Worm (Caenorhabditis elegans) whole organism, L3 larva: ENCODE data around the gene F14H12.6.
"Not testable (repeated sequence)": the region's sequence is repeated elsewhere in the genome, so short reads cannot be mapped to it uniquely, and the experiment has no call there.

ENCODE experiments used
- R02D3.7 ChIP-seq: fragments of 150-350 bp; optimal IDR thresholded peaks from 2 replicates; lab custom pipeline; 2014; ENCODE audit warnings: missing biosample characterization, missing genetic modification characterization
- ZK546.5 ChIP-seq: sonication (generic microtip); optimal IDR thresholded peaks from 2 replicates; lab custom pipeline; 2017; ENCODE audit warnings: missing biosample characterization, missing genetic modification characterization
- aly-2 ChIP-seq: fragments of 150-350 bp; optimal IDR thresholded peaks from 2 replicates; lab custom pipeline; 2014; ENCODE audit warnings: missing biosample characterization, missing genetic modification characterization
- ceh-16 ChIP-seq: sonication (generic microtip); optimal IDR thresholded peaks from 2 replicates; lab custom pipeline; 2017; ENCODE audit warnings: missing biosample characterization, missing genetic modification characterization
- ceh-28 ChIP-seq: fragments of 150-350 bp; optimal IDR thresholded peaks from 2 replicates; lab custom pipeline; 2014; ENCODE audit warnings: missing biosample characterization, missing genetic modification reagents, missing genetic modification characterization
- ceh-82 ChIP-seq: fragments of 150-350 bp; optimal IDR thresholded peaks from 2 replicates; lab custom pipeline; 2014; ENCODE audit warnings: missing biosample characterization, missing genetic modification characterization
- ceh-9 ChIP-seq: sonication (generic microtip); optimal IDR thresholded peaks from 2 replicates; lab custom pipeline; 2018; ENCODE audit warnings: missing biosample characterization, missing genetic modification characterization
- daf-12 ChIP-seq: fragments of 150-350 bp; optimal IDR thresholded peaks from 2 replicates; lab custom pipeline; 2014; ENCODE audit warnings: missing biosample characterization, missing genetic modification reagents, missing genetic modification characterization
- egl-27 ChIP-seq: sonication (generic microtip); optimal IDR thresholded peaks from 4 replicates; lab custom pipeline; 2017; ENCODE audit warnings: missing biosample characterization, missing genetic modification reagents, missing genetic modification characterization
- elt-1 ChIP-seq: fragments of 150-350 bp; optimal IDR thresholded peaks from 2 replicates; lab custom pipeline; 2014; ENCODE audit warnings: missing biosample characterization, missing genetic modification characterization
- elt-2 ChIP-seq: sonication (generic microtip); optimal IDR thresholded peaks from 2 replicates; lab custom pipeline; 2016; ENCODE audit warnings: missing genetic modification reagents, mild to moderate bottlenecking, missing genetic modification characterization, missing compliant biosample characterization
- fkh-10 ChIP-seq: sonication (generic microtip); optimal IDR thresholded peaks from 2 replicates; lab custom pipeline; 2017; ENCODE audit warnings: missing biosample characterization, missing genetic modification reagents, missing genetic modification characterization
- fkh-2 ChIP-seq: fragments of 150-350 bp; optimal IDR thresholded peaks from 2 replicates; lab custom pipeline; 2014; ENCODE audit warnings: missing biosample characterization, missing genetic modification reagents, missing genetic modification characterization
- fos-1 ChIP-seq: fragments of 150-350 bp; optimal IDR thresholded peaks from 2 replicates; lab custom pipeline; 2014; ENCODE audit warnings: missing biosample characterization, missing genetic modification characterization
- jun-1 ChIP-seq: fragments of 150-350 bp; optimal IDR thresholded peaks from 2 replicates; lab custom pipeline; 2014; ENCODE audit warnings: missing biosample characterization, missing genetic modification reagents, missing genetic modification characterization
- lin-15B ChIP-seq: fragments of 150-350 bp; optimal IDR thresholded peaks from 2 replicates; lab custom pipeline; 2014; ENCODE audit warnings: missing biosample characterization, missing genetic modification characterization
- lin-39 ChIP-seq: fragments of 150-350 bp; optimal IDR thresholded peaks from 2 replicates; lab custom pipeline; 2018; ENCODE audit warnings: missing biosample characterization, missing genetic modification reagents, missing genetic modification characterization
- lsy-12 ChIP-seq: sonication (generic microtip); optimal IDR thresholded peaks from 2 replicates; lab custom pipeline; 2016; ENCODE audit warnings: mild to moderate bottlenecking, missing genetic modification characterization, missing compliant biosample characterization
- nfya-1 ChIP-seq: sonication (generic microtip); optimal IDR thresholded peaks from 2 replicates; lab custom pipeline; 2017; ENCODE audit warnings: missing genetic modification characterization, mild to moderate bottlenecking, missing compliant biosample characterization, antibody characterized with exemption, moderate library complexity; ENCODE audit not compliant: insufficient read depth
- nhr-11 ChIP-seq: fragments of 150-350 bp; optimal IDR thresholded peaks from 2 replicates; lab custom pipeline; 2014; ENCODE audit warnings: missing biosample characterization, missing genetic modification characterization
- nhr-12 ChIP-seq: fragments of 150-350 bp; optimal IDR thresholded peaks from 2 replicates; lab custom pipeline; 2014; ENCODE audit warnings: missing biosample characterization, missing genetic modification characterization
- nhr-23 ChIP-seq: fragments of 150-350 bp; optimal IDR thresholded peaks from 2 replicates; lab custom pipeline; 2014; ENCODE audit warnings: missing biosample characterization, missing genetic modification reagents, missing genetic modification characterization
- nhr-237 ChIP-seq: fragments of 150-350 bp; optimal IDR thresholded peaks from 2 replicates; lab custom pipeline; 2014; ENCODE audit warnings: missing biosample characterization, missing genetic modification characterization
- nhr-25 ChIP-seq: sonication (generic microtip); optimal IDR thresholded peaks from 2 replicates; lab custom pipeline; 2017; ENCODE audit warnings: missing biosample characterization, missing genetic modification characterization
- nhr-28 ChIP-seq: fragments of 150-350 bp; optimal IDR thresholded peaks from 2 replicates; lab custom pipeline; 2014; ENCODE audit warnings: missing biosample characterization, missing genetic modification characterization
- nhr-67 ChIP-seq: fragments of 150-350 bp; optimal IDR thresholded peaks from 2 replicates; lab custom pipeline; 2014; ENCODE audit warnings: missing biosample characterization, missing genetic modification characterization
- nhr-76 ChIP-seq: fragments of 150-350 bp; sonication (generic microtip); optimal IDR thresholded peaks from 5 replicates; lab custom pipeline; 2014; ENCODE audit warnings: missing biosample characterization, missing genetic modification characterization
- pha-4 ChIP-seq: fragments of 150-350 bp; optimal IDR thresholded peaks from 2 replicates; lab custom pipeline; 2014; ENCODE audit warnings: missing biosample characterization, missing genetic modification reagents, missing genetic modification characterization
- pqm-1 ChIP-seq: fragments of 150-350 bp; optimal IDR thresholded peaks from 2 replicates; lab custom pipeline; 2017; ENCODE audit warnings: missing biosample characterization, missing genetic modification characterization, inconsistent platforms
- sea-2 ChIP-seq: fragments of 150-350 bp; sonication (generic microtip); optimal IDR thresholded peaks from 4 replicates; lab custom pipeline; 2014; ENCODE audit warnings: missing biosample characterization, missing genetic modification reagents, missing genetic modification characterization
- snpc-4 ChIP-seq: fragments of 150-350 bp; optimal IDR thresholded peaks from 2 replicates; lab custom pipeline; 2014; ENCODE audit warnings: missing biosample characterization, missing genetic modification characterization
- tbx-2 ChIP-seq: sonication (generic microtip); optimal IDR thresholded peaks from 2 replicates; lab custom pipeline; 2016; ENCODE audit warnings: mild to moderate bottlenecking, missing genetic modification characterization, missing compliant biosample characterization
- unc-39 ChIP-seq: sonication (generic microtip); optimal IDR thresholded peaks from 4 replicates; lab custom pipeline; 2017; ENCODE audit warnings: missing biosample characterization, missing genetic modification characterization
- ztf-11 ChIP-seq: fragments of 150-350 bp; optimal IDR thresholded peaks from 2 replicates; lab custom pipeline; 2014; ENCODE audit warnings: missing biosample characterization, missing genetic modification characterization

The F14H12.6 gene

DNA sequence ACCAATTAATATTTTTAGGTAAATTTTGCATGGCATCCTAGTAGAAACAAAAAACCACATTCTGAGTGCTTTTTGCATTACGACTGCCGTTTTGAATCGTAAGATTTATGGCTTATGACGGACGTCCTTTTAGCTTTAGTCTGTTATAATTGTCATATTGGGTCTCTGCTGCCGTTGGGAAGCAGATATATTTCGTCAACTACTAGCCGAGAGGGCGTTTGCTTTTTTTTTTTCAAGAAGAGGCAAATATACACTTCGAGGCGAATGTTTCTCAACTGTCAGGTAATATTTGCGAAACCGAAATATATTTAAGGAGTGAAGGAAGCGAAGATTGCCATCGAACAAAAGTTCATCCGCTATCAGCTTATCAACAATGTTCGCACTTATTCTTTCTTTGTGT, 13.5 kb downstream of the F14H12.6 start, which contains the start of gene F14H12.3:
Gene F14H12.3, plus strand, starts transcription at position 301 of the 400 bp plus-strand sequence.
- TF ChIP-seq ceh-82 (tag; lab: Kevin White, UChicago) = no peak
- TF ChIP-seq ztf-11 (tag; lab: Kevin White, UChicago) = no peak
- TF ChIP-seq nhr-76 (tag; lab: Kevin White, UChicago) = no peak
- no peak for TF ChIP-seq fos-1 (tag; lab: Kevin White, UChicago)
- TF ChIP-seq tbx-2 (tag; lab: Kevin White, UChicago) = no peak
- no peak for TF ChIP-seq elt-1
- no peak for TF ChIP-seq nhr-23 (tag; lab: Kevin White, UChicago)
- no peak for TF ChIP-seq pha-4 (tag; lab: Kevin White, UChicago)
- TF ChIP-seq lin-39 (tag; lab: Kevin White, UChicago) = no peak
- TF ChIP-seq lin-15B (tag; lab: Kevin White, UChicago) = no peak
- TF ChIP-seq nhr-12 (tag; lab: Kevin White, UChicago) = no peak
- TF ChIP-seq daf-12 (tag; lab: Kevin White, UChicago) = no peak
- no peak for TF ChIP-seq nhr-25 (tag; lab: Kevin White, UChicago)
- no peak for TF ChIP-seq sea-2
- TF ChIP-seq fkh-2 (tag; lab: Kevin White, UChicago) = no peak
- no peak for TF ChIP-seq ceh-9 (tag; lab: Kevin White, UChicago)
- TF ChIP-seq nhr-67 (tag; lab: Kevin White, UChicago) = no peak

DNA sequence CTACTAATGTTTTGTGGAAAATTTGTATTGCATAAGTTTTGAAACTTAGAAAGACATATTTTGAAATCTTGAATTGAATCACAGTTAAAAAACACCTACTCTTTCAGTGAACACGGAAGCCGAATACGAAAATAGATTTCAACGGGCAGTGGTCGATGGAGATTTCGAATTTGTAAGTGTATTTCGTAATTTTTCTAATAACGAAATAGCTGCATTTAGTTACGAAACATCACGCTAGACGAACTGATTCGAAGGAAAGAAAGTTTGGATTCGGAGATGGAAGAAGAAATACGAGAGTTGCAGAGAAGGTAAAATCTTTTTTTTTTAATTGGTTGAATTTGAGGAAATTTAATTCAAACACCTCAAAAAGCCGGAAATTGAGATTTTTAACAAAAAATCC, 14.6 kb downstream of the F14H12.6 start:
- TF ChIP-seq elt-2 (tag; lab: Kevin White, UChicago) (no peak), egl-27 (tag; lab: Kevin White, UChicago) (no peak), ZK546.5 (no peak), pqm-1 (tag; lab: Kevin White, UChicago) (no peak), ceh-16 (tag; lab: Kevin White, UChicago) (no peak), nhr-76 (tag; lab: Kevin White, UChicago) (no peak), nhr-237 (tag; lab: Kevin White, UChicago) (no peak), nhr-25 (tag; lab: Kevin White, UChicago) (no peak), aly-2 (no peak), nhr-23 (tag; lab: Kevin White, UChicago) (no peak), jun-1 (tag; lab: Kevin White, UChicago) (no peak), nhr-28 (tag; lab: Kevin White, UChicago) (no peak), lsy-12 (tag; lab: Kevin White, UChicago) (no peak), ceh-28 (no peak), nhr-11 (tag; lab: Kevin White, UChicago) (no peak), nfya-1 (no peak), ztf-11 (tag; lab: Kevin White, UChicago) (no peak), nhr-12 (tag; lab: Kevin White, UChicago) (no peak), tbx-2 (tag; lab: Kevin White, UChicago) (no peak)

DNA sequence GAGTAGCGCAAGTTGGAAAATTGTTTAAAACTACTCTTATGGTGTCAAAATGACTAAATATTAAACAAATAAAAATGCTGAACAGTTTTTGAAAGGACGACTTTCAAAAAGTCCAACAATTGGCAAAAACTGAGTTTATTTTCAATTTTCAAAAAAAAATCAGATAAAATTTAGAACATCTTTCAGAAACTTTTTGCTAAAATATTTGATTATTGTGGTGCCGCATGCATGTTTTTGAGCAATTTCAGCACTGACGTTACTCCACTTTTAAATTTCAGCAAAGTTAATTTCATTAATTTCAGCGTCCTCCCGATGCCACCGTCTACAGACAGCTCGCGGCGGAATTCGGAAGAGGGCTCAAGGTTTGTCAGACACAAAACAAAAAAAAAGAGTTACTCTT, 18.0 kb downstream of the F14H12.6 start, which contains the start of gene cst-1:
Gene cst-1, plus strand, starts transcription at position 301 of the 400 bp plus-strand sequence.
- not testable (repeated sequence) for TF ChIP-seq sea-2; egl-27 (tag; lab: Kevin White, UChicago); unc-39 (tag; lab: Kevin White, UChicago)

DNA sequence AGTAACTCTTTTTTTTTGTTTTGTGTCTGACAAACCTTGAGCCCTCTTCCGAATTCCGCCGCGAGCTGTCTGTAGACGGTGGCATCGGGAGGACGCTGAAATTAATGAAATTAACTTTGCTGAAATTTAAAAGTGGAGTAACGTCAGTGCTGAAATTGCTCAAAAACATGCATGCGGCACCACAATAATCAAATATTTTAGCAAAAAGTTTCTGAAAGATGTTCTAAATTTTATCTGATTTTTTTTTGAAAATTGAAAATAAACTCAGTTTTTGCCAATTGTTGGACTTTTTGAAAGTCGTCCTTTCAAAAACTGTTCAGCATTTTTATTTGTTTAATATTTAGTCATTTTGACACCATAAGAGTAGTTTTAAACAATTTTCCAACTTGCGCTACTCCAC, 21.4 kb downstream of the F14H12.6 start, which contains the start of gene cst-2:
Gene cst-2, minus strand, starts transcription at position 101 of the 400 bp plus-strand sequence.
- not testable (repeated sequence) for TF ChIP-seq nhr-23 (tag; lab: Kevin White, UChicago); snpc-4 (tag; lab: Kevin White, UChicago); fkh-10

DNA sequence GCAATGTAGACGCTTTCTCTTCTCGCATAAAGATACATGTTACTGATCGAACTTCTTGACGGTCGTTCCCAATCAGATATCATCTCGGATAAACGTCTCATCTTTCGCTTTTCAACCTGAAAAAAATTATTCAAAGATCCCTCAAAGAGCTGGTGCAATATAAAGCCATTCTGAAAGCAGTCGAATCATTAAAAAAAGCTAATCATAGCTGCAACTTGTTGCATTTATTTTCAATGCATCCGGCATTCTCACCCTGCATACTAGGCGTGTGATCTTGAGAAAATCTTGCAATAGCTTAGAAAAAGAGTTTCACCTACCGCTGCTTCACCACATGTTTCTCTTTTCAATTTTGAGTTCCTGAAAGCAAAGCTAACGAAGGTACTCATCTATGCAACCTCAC, 25.1 kb downstream of the F14H12.6 start, which contains the start of gene C24A8.6:
Gene C24A8.6, minus strand, starts transcription at position 101 of the 400 bp plus-strand sequence.
- not testable (repeated sequence) for TF ChIP-seq nfya-1; pha-4 (tag; lab: Kevin White, UChicago); R02D3.7 (tag; lab: Kevin White, UChicago)
